Fruit fly (Drosophila melanogaster) whole organism, embryonic: ENCODE results near the gene CG6041.

Source experiments
- Blimp-1 ChIP-seq: fragments of 200-800 bp; sonication (Bioruptor generic); optimal IDR thresholded peaks from 3 replicates; lab custom pipeline; 2018; ENCODE audit warnings: missing biosample characterization, missing genetic modification characterization, mild to moderate bottlenecking, moderate library complexity, missing genetic modification reagents
- CG10267 ChIP-seq: fragments of 200-800 bp; sonication (Bioruptor generic); optimal IDR thresholded peaks from 2 replicates; lab custom pipeline; 2018; ENCODE audit warnings: missing biosample characterization, mild to moderate bottlenecking, missing genetic modification characterization, moderate library complexity
- CG10543 ChIP-seq: fragments of 200-800 bp; sonication (Bioruptor generic); optimal IDR thresholded peaks from 3 replicates; lab custom pipeline; 2017; ENCODE audit warnings: missing biosample characterization, mild to moderate bottlenecking, missing genetic modification characterization, moderate library complexity
- CG11085 ChIP-seq: fragments of 200-800 bp; sonication (Bioruptor generic); IDR thresholded peaks from 2 replicates; pipeline ENCODE4 v1.3.6; 2022; ENCODE audit warnings: missing biosample characterization, missing genetic modification characterization
- CG12104 ChIP-seq: fragments of 200-800 bp; sonication (Bioruptor generic); optimal IDR thresholded peaks from 3 replicates; lab custom pipeline; 2016; ENCODE audit warnings: missing biosample characterization, missing genetic modification characterization
- CG13123 ChIP-seq: fragments of 200-800 bp; sonication (Bioruptor generic); optimal IDR thresholded peaks from 2 replicates; lab custom pipeline; 2016; ENCODE audit warnings: missing biosample characterization, missing genetic modification characterization
- CG13296 ChIP-seq: fragments of 200-800 bp; sonication (Bioruptor generic); optimal IDR thresholded peaks from 3 replicates; lab custom pipeline; 2018; ENCODE audit warnings: missing biosample characterization, mild to moderate bottlenecking, missing genetic modification characterization
- CG14710 ChIP-seq: fragments of 200-800 bp; sonication (Bioruptor generic); optimal IDR thresholded peaks from 3 replicates; lab custom pipeline; 2019; ENCODE audit warnings: missing biosample characterization, mild to moderate bottlenecking, missing genetic modification characterization, moderate library complexity
- CG1647 ChIP-seq: fragments of 200-800 bp; sonication (Bioruptor generic); optimal IDR thresholded peaks from 3 replicates; lab custom pipeline; 2016; ENCODE audit warnings: missing biosample characterization, missing genetic modification characterization
- CG17612 ChIP-seq: fragments of 200-800 bp; sonication (Bioruptor generic); IDR thresholded peaks from 2 replicates; pipeline ENCODE4 v1.3.6; 2022; ENCODE audit warnings: missing biosample characterization, missing genetic modification characterization
- CG17829 ChIP-seq: fragments of 200-800 bp; optimal IDR thresholded peaks from 2 replicates; lab custom pipeline; 2019; ENCODE audit warnings: missing biosample characterization, mild to moderate bottlenecking, missing genetic modification characterization, moderate library complexity
- CG2678 ChIP-seq: fragments of 200-800 bp; sonication (Bioruptor generic); optimal IDR thresholded peaks from 3 replicates; lab custom pipeline; 2019; ENCODE audit warnings: missing biosample characterization, mild to moderate bottlenecking, missing genetic modification characterization, moderate library complexity
- CG3163 ChIP-seq: fragments of 200-800 bp; sonication (Bioruptor generic); optimal IDR thresholded peaks from 3 replicates; lab custom pipeline; 2016; ENCODE audit warnings: missing biosample characterization, missing genetic modification characterization
- CG33557 ChIP-seq: fragments of 200-800 bp; sonication (Bioruptor generic); optimal IDR thresholded peaks from 2 replicates; lab custom pipeline; 2019; ENCODE audit warnings: missing biosample characterization, mild to moderate bottlenecking, missing genetic modification characterization, moderate library complexity
- CG6654 ChIP-seq: fragments of 200-800 bp; sonication (Bioruptor generic); optimal IDR thresholded peaks from 2 replicates; lab custom pipeline; 2017; ENCODE audit warnings: missing biosample characterization, mild to moderate bottlenecking, missing genetic modification characterization
- CG7271 ChIP-seq: fragments of 200-800 bp; sonication (Bioruptor generic); optimal IDR thresholded peaks from 2 replicates; lab custom pipeline; 2018; ENCODE audit warnings: missing biosample characterization, mild to moderate bottlenecking, missing genetic modification characterization, moderate library complexity
- CG8290 ChIP-seq, 3 experiments: fragments of 200-800 bp; sonication (Bioruptor generic); optimal IDR thresholded peaks; 2 replicates each; lab custom pipeline; 2016 to 2019; ENCODE audit warnings: missing biosample characterization in 3 of 3, missing genetic modification characterization in 3 of 3, mild to moderate bottlenecking in 2 of 3, moderate library complexity in 1 of 3
- CG8359 ChIP-seq: fragments of 200-800 bp; sonication (Bioruptor generic); optimal IDR thresholded peaks from 2 replicates; lab custom pipeline; 2017; ENCODE audit warnings: missing biosample characterization, mild to moderate bottlenecking, missing genetic modification characterization, borderline replicate concordance
- CG8765 ChIP-seq: fragments of 200-800 bp; sonication (Bioruptor generic); IDR thresholded peaks from 2 replicates; pipeline ENCODE4 v1.3.6; 2022; ENCODE audit warnings: missing biosample characterization, missing genetic modification characterization
- CrebB ChIP-seq: fragments of 200-800 bp; sonication (Bioruptor generic); optimal IDR thresholded peaks from 3 replicates; lab custom pipeline; 2018; ENCODE audit warnings: missing biosample characterization, mild to moderate bottlenecking, missing genetic modification characterization
- D19B ChIP-seq: fragments of 200-800 bp; sonication (Bioruptor generic); optimal IDR thresholded peaks from 2 replicates; lab custom pipeline; 2017; ENCODE audit warnings: missing biosample characterization, mild to moderate bottlenecking, missing genetic modification characterization
- Dref ChIP-seq: fragments of 200-800 bp; sonication (Bioruptor generic); IDR thresholded peaks from 2 replicates; pipeline ENCODE4 v1.3.6; 2022; ENCODE audit warnings: missing biosample characterization, missing genetic modification characterization
- Eip74EF ChIP-seq, 2 experiments: fragments of 200-800 bp in 1 of 2; fragments of >200 bp in 1 of 2; sonication (Bioruptor generic) in 1 of 2; optimal IDR thresholded peaks; 2 replicates each; lab custom pipeline; 2017 to 2019; ENCODE audit warnings: missing biosample characterization in 2 of 2, missing genetic modification characterization in 2 of 2, mild to moderate bottlenecking in 1 of 2, moderate library complexity in 1 of 2
- HHEX ChIP-seq: fragments of 200-800 bp; sonication (Bioruptor generic); optimal IDR thresholded peaks from 3 replicates; lab custom pipeline; 2017; ENCODE audit warnings: missing biosample characterization, mild to moderate bottlenecking, missing genetic modification characterization, missing genetic modification reagents
- HmgD ChIP-seq: fragments of 200-800 bp; sonication (Bioruptor generic); optimal IDR thresholded peaks from 3 replicates; lab custom pipeline; 2016; ENCODE audit warnings: missing biosample characterization, missing genetic modification characterization
- Kr ChIP-seq: fragments of 200-800 bp; sonication (Bioruptor generic); optimal IDR thresholded peaks from 2 replicates; lab custom pipeline; 2017; ENCODE audit warnings: missing biosample characterization, mild to moderate bottlenecking, missing genetic modification characterization
- Nf-YA ChIP-seq: fragments of 200-800 bp; sonication (Bioruptor generic); IDR thresholded peaks from 2 replicates; pipeline ENCODE4 v1.3.6; 2022; ENCODE audit warnings: missing biosample characterization, missing genetic modification characterization
- Side ChIP-seq: fragments of 200-800 bp; sonication (Bioruptor generic); optimal IDR thresholded peaks from 2 replicates; lab custom pipeline; 2016; ENCODE audit warnings: missing biosample characterization, missing genetic modification characterization
- Sin3A ChIP-seq: fragments of >200 bp; optimal IDR thresholded peaks from 2 replicates; lab custom pipeline; 2018
- abd-A ChIP-seq: fragments of 200-800 bp; sonication (Bioruptor generic); optimal IDR thresholded peaks from 3 replicates; lab custom pipeline; 2019; ENCODE audit warnings: missing biosample characterization, mild to moderate bottlenecking, missing genetic modification characterization, moderate library complexity
- ac ChIP-seq: fragments of 200-800 bp; sonication (Bioruptor generic); optimal IDR thresholded peaks from 3 replicates; lab custom pipeline; 2017; ENCODE audit warnings: missing biosample characterization, mild to moderate bottlenecking, missing genetic modification characterization
- br ChIP-seq: fragments of >200 bp; optimal IDR thresholded peaks from 2 replicates; lab custom pipeline; 2017
- ems ChIP-seq: fragments of 200-800 bp; sonication (Bioruptor generic); optimal IDR thresholded peaks from 3 replicates; lab custom pipeline; 2016; ENCODE audit warnings: missing biosample characterization, missing genetic modification characterization
- en ChIP-seq: fragments of 200-800 bp; sonication (Bioruptor generic); optimal IDR thresholded peaks from 2 replicates; lab custom pipeline; 2016; ENCODE audit warnings: missing biosample characterization, missing genetic modification characterization
- her ChIP-seq: fragments of 200-800 bp; sonication (Bioruptor generic); optimal IDR thresholded peaks from 2 replicates; lab custom pipeline; 2016; ENCODE audit warnings: missing biosample characterization, missing genetic modification characterization
- jumu ChIP-seq: fragments of 200-800 bp; sonication (Bioruptor generic); optimal IDR thresholded peaks from 3 replicates; lab custom pipeline; 2016; ENCODE audit warnings: missing biosample characterization, missing genetic modification characterization
- kni ChIP-seq: fragments of 200-800 bp; sonication (Bioruptor generic); optimal IDR thresholded peaks from 3 replicates; lab custom pipeline; 2017; ENCODE audit warnings: mild to moderate bottlenecking, missing biosample characterization, missing genetic modification reagents, missing genetic modification characterization
- nau ChIP-seq: fragments of 200-800 bp; sonication (Bioruptor generic); optimal IDR thresholded peaks from 3 replicates; lab custom pipeline; 2017; ENCODE audit warnings: missing biosample characterization, mild to moderate bottlenecking, missing genetic modification characterization, missing genetic modification reagents
- nmo ChIP-seq: fragments of 200-800 bp; sonication (Bioruptor generic); optimal IDR thresholded peaks from 2 replicates; lab custom pipeline; 2018; ENCODE audit warnings: missing biosample characterization, mild to moderate bottlenecking, missing genetic modification characterization, moderate library complexity
- pfk ChIP-seq: fragments of 200-800 bp; sonication (Bioruptor generic); optimal IDR thresholded peaks from 2 replicates; lab custom pipeline; 2018; ENCODE audit warnings: missing biosample characterization, mild to moderate bottlenecking, missing genetic modification characterization, moderate library complexity
- phol ChIP-seq: fragments of 200-800 bp; sonication (Bioruptor generic); optimal IDR thresholded peaks from 3 replicates; lab custom pipeline; 2018; ENCODE audit warnings: missing biosample characterization, mild to moderate bottlenecking, missing genetic modification characterization, moderate library complexity
- pita ChIP-seq: fragments of 200-800 bp; sonication (Bioruptor generic); optimal IDR thresholded peaks from 2 replicates; lab custom pipeline; 2017; ENCODE audit warnings: missing biosample characterization, mild to moderate bottlenecking, missing genetic modification characterization
- pros ChIP-seq: fragments of 200-800 bp; sonication (Bioruptor generic); optimal IDR thresholded peaks from 3 replicates; lab custom pipeline; 2019; ENCODE audit warnings: missing biosample characterization, mild to moderate bottlenecking, missing genetic modification characterization, moderate library complexity
- schlank ChIP-seq: fragments of 200-800 bp; sonication (Bioruptor generic); optimal IDR thresholded peaks from 2 replicates; lab custom pipeline; 2018; ENCODE audit warnings: missing biosample characterization, mild to moderate bottlenecking, missing genetic modification characterization
- sens ChIP-seq: fragments of 200-800 bp; sonication (Bioruptor generic); peaks from one replicate; lab custom pipeline; 2016; ENCODE audit warnings: missing biosample characterization, missing genetic modification characterization
- sob ChIP-seq: fragments of 200-800 bp; sonication (Bioruptor generic); IDR thresholded peaks from 2 replicates; pipeline ENCODE4 v1.3.6; 2022; ENCODE audit warnings: missing biosample characterization, missing genetic modification characterization
- trh ChIP-seq: fragments of 200-800 bp; sonication (Bioruptor generic); optimal IDR thresholded peaks from 2 replicates; lab custom pipeline; 2016; ENCODE audit warnings: missing biosample characterization, missing genetic modification characterization
- ttk ChIP-seq: fragments of 200-800 bp; sonication (Bioruptor generic); IDR thresholded peaks from 2 replicates; pipeline ENCODE4 v2.1.2; 2022; ENCODE audit warnings: missing biosample characterization, missing genetic modification characterization
- vvl ChIP-seq: fragments of 200-800 bp; sonication (Bioruptor generic); IDR thresholded peaks from 2 replicates; pipeline ENCODE4 v1.3.6; 2022; ENCODE audit warnings: missing biosample characterization, missing genetic modification characterization
- wek ChIP-seq: fragments of 200-800 bp; sonication (Bioruptor generic); optimal IDR thresholded peaks from 3 replicates; lab custom pipeline; 2018; ENCODE audit warnings: missing biosample characterization, mild to moderate bottlenecking, missing genetic modification characterization, moderate library complexity

CG6041 gene

DNA sequence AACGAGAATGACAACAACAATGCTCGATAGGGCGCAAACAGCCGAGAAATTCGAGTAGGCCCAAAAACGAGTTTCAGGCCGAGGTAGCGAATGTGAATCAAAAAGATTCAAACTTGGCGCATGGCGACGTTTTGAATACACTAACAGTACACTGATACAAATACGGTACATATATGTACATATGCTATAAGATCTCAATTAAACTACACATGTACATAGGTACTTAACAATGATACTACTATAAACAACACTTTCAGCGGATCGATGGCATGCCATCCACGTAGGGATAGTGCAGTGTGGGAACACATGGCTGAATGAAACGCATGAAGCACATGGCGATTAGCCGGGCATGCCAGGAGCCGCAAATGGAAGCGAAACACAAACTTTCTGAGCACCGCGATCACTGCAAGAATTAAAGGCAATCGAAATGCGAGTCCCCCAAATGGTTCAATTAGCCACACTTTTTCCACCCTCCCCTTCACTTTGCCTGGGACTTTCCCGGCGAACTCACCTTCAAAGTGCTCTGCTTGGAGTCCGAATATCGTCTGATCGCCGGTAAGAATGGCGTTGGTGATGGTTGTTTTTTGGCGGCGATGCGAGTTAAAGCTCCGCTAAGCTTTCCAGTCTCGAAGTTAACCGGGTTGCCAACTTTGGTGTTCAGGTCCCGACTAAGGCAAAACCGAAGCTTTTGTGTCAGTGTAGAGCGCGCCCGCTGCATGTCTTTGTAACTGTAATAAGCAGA lies 32.0 kb upstream of the CG6041 start (continued):
- TF ChIP-seq Dref (GFP tag; lab: Robert Waterston, UW) (0 out of 2 replicates have a peak, but pooled peaks have one; percentile 32), CG13123 (GFP tag; lab: Kevin White, UChicago) (no peak), pros (GFP tag; lab: Kevin White, UChicago) (no peak), CG1647 (no peak), nau (no peak), CG6654 (GFP tag; lab: Kevin White, UChicago) (no peak), CG10267 (no peak), CG11085 (GFP tag; lab: Robert Waterston, UW) (no peak), wek (GFP tag; lab: Kevin White, UChicago) (peak; percentile 42), phol (tag; lab: Kevin White, UChicago) (no peak), HHEX (no peak), kni (GFP tag; lab: Kevin White, UChicago) (no peak), CG17612 (GFP tag; lab: Robert Waterston, UW) (no peak), trh (GFP tag; lab: Kevin White, UChicago) (no peak), CG8290 (GFP tag; optimal IDR thresholded peaks at IDR 0.05; lab: Kevin White, UChicago) (no peak), CG8290 (tag; optimal IDR thresholded peaks at IDR 0.05; lab: Kevin White, UChicago) (no peak), ac (GFP tag; lab: Kevin White, UChicago) (no peak), CG8359 (GFP tag; lab: Kevin White, UChicago) (no peak), CG3163 (GFP tag; lab: Kevin White, UChicago) (no peak), D19B (GFP tag; lab: Kevin White, UChicago) (no peak), CG7271 (tag; lab: Kevin White, UChicago) (no peak), CG12104 (GFP tag; lab: Kevin White, UChicago) (no peak), br (lab: Kevin White, UChicago) (no peak), CG17829 (tag; lab: Kevin White, UChicago) (no peak), ems (GFP tag; lab: Kevin White, UChicago) (no peak), nmo (GFP tag; lab: Kevin White, UChicago) (no peak), vvl (GFP tag; lab: Robert Waterston, UW) (no peak), pfk (GFP tag; lab: Kevin White, UChicago) (no peak), CG14710 (tag; lab: Kevin White, UChicago) (no peak), sob (no peak), CG13296 (no peak), CG10543 (GFP tag; lab: Kevin White, UChicago) (no peak), CG33557 (no peak), Kr (GFP tag; lab: Kevin White, UChicago) (no peak), HmgD (no peak), pita (GFP tag; lab: Kevin White, UChicago) (peak; percentile 33), en (GFP tag; lab: Kevin White, UChicago) (no peak), jumu (GFP tag; lab: Kevin White, UChicago) (no peak), schlank (tag; lab: Kevin White, UChicago) (no peak), CrebB (tag; lab: Kevin White, UChicago) (no peak), Sin3A (lab: Kevin White, UChicago) (no peak), abd-A (tag; lab: Kevin White, UChicago) (no peak), Eip74EF (GFP tag; optimal IDR thresholded peaks at IDR 0.05; lab: Kevin White, UChicago) (no peak), Blimp-1 (GFP tag; lab: Kevin White, UChicago) (no peak), Side (GFP tag; lab: Kevin White, UChicago) (no peak), sens (GFP tag; lab: Kevin White, UChicago) (peak; percentile 11), CG8765 (GFP tag; lab: Robert Waterston, UW) (no peak), ttk (GFP tag; lab: Robert Waterston, UW) (no peak), her (no peak), CG2678 (no peak), Nf-YA (GFP tag; lab: Robert Waterston, UW) (no peak)
